Worm (Caenorhabditis elegans) whole organism, L3 larva: ENCODE data around the gene ser-2.

Experiments used
- R02D3.7 ChIP-seq: fragments of 150-350 bp; optimal IDR thresholded peaks from 2 replicates; lab custom pipeline; 2014; ENCODE audit warnings: missing biosample characterization, missing genetic modification characterization
- ZK546.5 ChIP-seq: sonication (generic microtip); optimal IDR thresholded peaks from 2 replicates; lab custom pipeline; 2017; ENCODE audit warnings: missing biosample characterization, missing genetic modification characterization
- aly-2 ChIP-seq: fragments of 150-350 bp; optimal IDR thresholded peaks from 2 replicates; lab custom pipeline; 2014; ENCODE audit warnings: missing biosample characterization, missing genetic modification characterization
- ama-1 ChIP-seq: fragments of 150-350 bp; optimal IDR thresholded peaks from 2 replicates; lab custom pipeline; 2018
- ceh-16 ChIP-seq: sonication (generic microtip); optimal IDR thresholded peaks from 2 replicates; lab custom pipeline; 2017; ENCODE audit warnings: missing biosample characterization, missing genetic modification characterization
- ceh-28 ChIP-seq: fragments of 150-350 bp; optimal IDR thresholded peaks from 2 replicates; lab custom pipeline; 2014; ENCODE audit warnings: missing biosample characterization, missing genetic modification reagents, missing genetic modification characterization
- ceh-82 ChIP-seq: fragments of 150-350 bp; optimal IDR thresholded peaks from 2 replicates; lab custom pipeline; 2014; ENCODE audit warnings: missing biosample characterization, missing genetic modification characterization
- ceh-9 ChIP-seq: sonication (generic microtip); optimal IDR thresholded peaks from 2 replicates; lab custom pipeline; 2018; ENCODE audit warnings: missing biosample characterization, missing genetic modification characterization
- daf-12 ChIP-seq: fragments of 150-350 bp; optimal IDR thresholded peaks from 2 replicates; lab custom pipeline; 2014; ENCODE audit warnings: missing biosample characterization, missing genetic modification reagents, missing genetic modification characterization
- egl-27 ChIP-seq: sonication (generic microtip); optimal IDR thresholded peaks from 4 replicates; lab custom pipeline; 2017; ENCODE audit warnings: missing biosample characterization, missing genetic modification reagents, missing genetic modification characterization
- egl-5 ChIP-seq: fragments of 150-350 bp; optimal IDR thresholded peaks from 2 replicates; lab custom pipeline; 2017; ENCODE audit warnings: missing biosample characterization, missing genetic modification reagents, missing genetic modification characterization, inconsistent platforms
- elt-1 ChIP-seq: fragments of 150-350 bp; optimal IDR thresholded peaks from 2 replicates; lab custom pipeline; 2014; ENCODE audit warnings: missing biosample characterization, missing genetic modification characterization
- elt-2 ChIP-seq: sonication (generic microtip); optimal IDR thresholded peaks from 2 replicates; lab custom pipeline; 2016; ENCODE audit warnings: missing genetic modification reagents, mild to moderate bottlenecking, missing genetic modification characterization, missing compliant biosample characterization
- elt-3 ChIP-seq, 3 experiments: fragments of 150-350 bp in 1 of 3; sonication (generic microtip) in 2 of 3; optimal IDR thresholded peaks; 2 replicates in 2 of 3; 4 replicates in 1 of 3; lab custom pipeline; 2014 to 2017; ENCODE audit warnings: missing biosample characterization in 3 of 3, missing genetic modification characterization in 3 of 3
- eor-1 ChIP-seq, 2 experiments: fragments of 150-350 bp; optimal IDR thresholded peaks; 2 replicates each; lab custom pipeline; 2014 to 2018; ENCODE audit warnings: missing biosample characterization in 2 of 2, missing genetic modification characterization in 2 of 2
- fkh-10 ChIP-seq: sonication (generic microtip); optimal IDR thresholded peaks from 2 replicates; lab custom pipeline; 2017; ENCODE audit warnings: missing biosample characterization, missing genetic modification reagents, missing genetic modification characterization
- fkh-2 ChIP-seq: fragments of 150-350 bp; optimal IDR thresholded peaks from 2 replicates; lab custom pipeline; 2014; ENCODE audit warnings: missing biosample characterization, missing genetic modification reagents, missing genetic modification characterization
- fos-1 ChIP-seq: fragments of 150-350 bp; optimal IDR thresholded peaks from 2 replicates; lab custom pipeline; 2014; ENCODE audit warnings: missing biosample characterization, missing genetic modification characterization
- hmg-11 ChIP-seq: sonication (generic microtip); optimal IDR thresholded peaks from 2 replicates; lab custom pipeline; 2016; ENCODE audit warnings: missing genetic modification characterization, missing compliant biosample characterization
- jun-1 ChIP-seq: fragments of 150-350 bp; optimal IDR thresholded peaks from 2 replicates; lab custom pipeline; 2014; ENCODE audit warnings: missing biosample characterization, missing genetic modification reagents, missing genetic modification characterization
- lin-15B ChIP-seq: fragments of 150-350 bp; optimal IDR thresholded peaks from 2 replicates; lab custom pipeline; 2014; ENCODE audit warnings: missing biosample characterization, missing genetic modification characterization
- lin-39 ChIP-seq: fragments of 150-350 bp; optimal IDR thresholded peaks from 2 replicates; lab custom pipeline; 2018; ENCODE audit warnings: missing biosample characterization, missing genetic modification reagents, missing genetic modification characterization
- lsy-12 ChIP-seq: sonication (generic microtip); optimal IDR thresholded peaks from 2 replicates; lab custom pipeline; 2016; ENCODE audit warnings: mild to moderate bottlenecking, missing genetic modification characterization, missing compliant biosample characterization
- mdl-1 ChIP-seq: fragments of 150-350 bp; optimal IDR thresholded peaks from 2 replicates; lab custom pipeline; 2014; ENCODE audit warnings: missing biosample characterization, missing genetic modification characterization
- mml-1 ChIP-seq: fragments of 150-350 bp; sonication (generic microtip); optimal IDR thresholded peaks from 3 replicates; lab custom pipeline; 2014; ENCODE audit warnings: missing biosample characterization, missing genetic modification characterization
- nfya-1 ChIP-seq: sonication (generic microtip); optimal IDR thresholded peaks from 2 replicates; lab custom pipeline; 2017; ENCODE audit warnings: missing genetic modification characterization, mild to moderate bottlenecking, missing compliant biosample characterization, antibody characterized with exemption, moderate library complexity; ENCODE audit not compliant: insufficient read depth
- nhr-11 ChIP-seq: fragments of 150-350 bp; optimal IDR thresholded peaks from 2 replicates; lab custom pipeline; 2014; ENCODE audit warnings: missing biosample characterization, missing genetic modification characterization
- nhr-12 ChIP-seq: fragments of 150-350 bp; optimal IDR thresholded peaks from 2 replicates; lab custom pipeline; 2014; ENCODE audit warnings: missing biosample characterization, missing genetic modification characterization
- nhr-23 ChIP-seq: fragments of 150-350 bp; optimal IDR thresholded peaks from 2 replicates; lab custom pipeline; 2014; ENCODE audit warnings: missing biosample characterization, missing genetic modification reagents, missing genetic modification characterization
- nhr-237 ChIP-seq: fragments of 150-350 bp; optimal IDR thresholded peaks from 2 replicates; lab custom pipeline; 2014; ENCODE audit warnings: missing biosample characterization, missing genetic modification characterization
- nhr-25 ChIP-seq: sonication (generic microtip); optimal IDR thresholded peaks from 2 replicates; lab custom pipeline; 2017; ENCODE audit warnings: missing biosample characterization, missing genetic modification characterization
- nhr-28 ChIP-seq: fragments of 150-350 bp; optimal IDR thresholded peaks from 2 replicates; lab custom pipeline; 2014; ENCODE audit warnings: missing biosample characterization, missing genetic modification characterization
- nhr-43 ChIP-seq: sonication (generic microtip); optimal IDR thresholded peaks from 2 replicates; lab custom pipeline; 2016; ENCODE audit warnings: mild to moderate bottlenecking, missing genetic modification characterization, missing compliant biosample characterization; ENCODE audit not compliant: poor library complexity, severe bottlenecking
- nhr-67 ChIP-seq: fragments of 150-350 bp; optimal IDR thresholded peaks from 2 replicates; lab custom pipeline; 2014; ENCODE audit warnings: missing biosample characterization, missing genetic modification characterization
- nhr-76 ChIP-seq: fragments of 150-350 bp; sonication (generic microtip); optimal IDR thresholded peaks from 5 replicates; lab custom pipeline; 2014; ENCODE audit warnings: missing biosample characterization, missing genetic modification characterization
- nhr-77 ChIP-seq: fragments of 150-350 bp; optimal IDR thresholded peaks from 2 replicates; lab custom pipeline; 2014; ENCODE audit warnings: missing biosample characterization, missing genetic modification characterization
- pha-4 ChIP-seq: fragments of 150-350 bp; optimal IDR thresholded peaks from 2 replicates; lab custom pipeline; 2014; ENCODE audit warnings: missing biosample characterization, missing genetic modification reagents, missing genetic modification characterization
- pqm-1 ChIP-seq: fragments of 150-350 bp; optimal IDR thresholded peaks from 2 replicates; lab custom pipeline; 2017; ENCODE audit warnings: missing biosample characterization, missing genetic modification characterization, inconsistent platforms
- sea-2 ChIP-seq: fragments of 150-350 bp; sonication (generic microtip); optimal IDR thresholded peaks from 4 replicates; lab custom pipeline; 2014; ENCODE audit warnings: missing biosample characterization, missing genetic modification reagents, missing genetic modification characterization
- skn-1 ChIP-seq: fragments of 150-350 bp; optimal IDR thresholded peaks from 2 replicates; lab custom pipeline; 2014; ENCODE audit warnings: missing biosample characterization, missing genetic modification characterization
- snpc-4 ChIP-seq: fragments of 150-350 bp; optimal IDR thresholded peaks from 2 replicates; lab custom pipeline; 2014; ENCODE audit warnings: missing biosample characterization, missing genetic modification characterization
- tbx-2 ChIP-seq: sonication (generic microtip); optimal IDR thresholded peaks from 2 replicates; lab custom pipeline; 2016; ENCODE audit warnings: mild to moderate bottlenecking, missing genetic modification characterization, missing compliant biosample characterization
- unc-39 ChIP-seq: sonication (generic microtip); optimal IDR thresholded peaks from 4 replicates; lab custom pipeline; 2017; ENCODE audit warnings: missing biosample characterization, missing genetic modification characterization
- unc-62 ChIP-seq: fragments of 150-350 bp; sonication (generic microtip); optimal IDR thresholded peaks from 4 replicates; lab custom pipeline; 2014; ENCODE audit warnings: missing biosample characterization, missing genetic modification reagents, missing genetic modification characterization
- zag-1 ChIP-seq: fragments of 150-350 bp; optimal IDR thresholded peaks from 2 replicates; lab custom pipeline; 2014; ENCODE audit warnings: missing biosample characterization, missing genetic modification characterization
- ztf-11 ChIP-seq: fragments of 150-350 bp; optimal IDR thresholded peaks from 2 replicates; lab custom pipeline; 2014; ENCODE audit warnings: missing biosample characterization, missing genetic modification characterization
- ztf-4 ChIP-seq: fragments of 150-350 bp; optimal IDR thresholded peaks from 2 replicates; lab custom pipeline; 2014; ENCODE audit warnings: missing biosample characterization, missing genetic modification characterization

ser-2 gene

ce11 chrX:15285554-15285953, 17.2 kb downstream of the ser-2 start:
- TF ChIP-seq lsy-12 (tag; lab: Kevin White, UChicago): peak; percentile 18
- no peak for TF ChIP-seq nhr-12 (tag; lab: Kevin White, UChicago)
- TF ChIP-seq snpc-4 (tag; lab: Kevin White, UChicago): peak; percentile 76
- TF ChIP-seq fkh-2: no peak

- TF ChIP-seq lin-15B (no peak), sea-2 (GFP tag; lab: Kevin White, UChicago) (no peak), nhr-25 (tag; lab: Kevin White, UChicago) (peak; percentile 93), ama-1 (lab: Kevin White, UChicago) (no peak), elt-2 (tag; lab: Kevin White, UChicago) (no peak), nhr-11 (tag; lab: Kevin White, UChicago) (no peak)
These were observed 19.0 kb downstream of the ser-2 start, which contains the start of gene jud-4 for ce11 chrX:15283740-15284139. Gene jud-4, plus strand, starts transcription at chrX:15284115.

DNA sequence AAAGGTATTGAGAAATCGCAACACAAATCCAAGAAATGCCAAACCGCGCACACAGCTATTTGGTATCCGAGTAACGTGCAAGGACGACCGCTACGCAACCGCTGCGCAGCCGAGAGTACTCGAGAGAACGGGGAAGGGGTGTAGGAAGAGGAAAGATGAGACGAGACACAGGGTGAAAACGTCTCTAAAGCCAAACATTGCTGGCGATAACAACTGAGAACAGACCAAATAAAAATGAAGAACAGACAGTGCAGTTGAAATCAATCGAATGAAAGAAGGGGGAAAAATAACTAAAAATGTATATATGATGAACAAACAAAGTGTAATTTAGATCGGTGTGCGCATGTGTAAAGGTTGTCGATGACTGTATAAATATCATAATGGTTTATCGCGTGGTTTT, 21.5 kb downstream of the ser-2 start:
- TF ChIP-seq aly-2 (no peak), nhr-43 (tag; lab: Kevin White, UChicago) (no peak), lin-39 (tag; lab: Kevin White, UChicago) (peak; percentile 88), hmg-11 (peak; percentile 30), fos-1 (tag; lab: Kevin White, UChicago) (no peak), elt-2 (tag; lab: Kevin White, UChicago) (peak; percentile 33), pqm-1 (peak; percentile 23), daf-12 (tag; lab: Kevin White, UChicago) (no peak), nhr-237 (tag; lab: Kevin White, UChicago) (no peak), ceh-28 (tag; lab: Kevin White, UChicago) (no peak), elt-3 (tag; optimal IDR thresholded peaks at IDR 0.05; lab: Kevin White, UChicago) (no peak), fkh-2 (no peak), nfya-1 (tag; lab: Kevin White, UChicago) (peak; percentile 45), mml-1 (tag; lab: Kevin White, UChicago) (no peak), eor-1 (tag; optimal IDR thresholded peaks at IDR 0.05; lab: Kevin White, UChicago) (no peak), lin-15B (no peak), ZK546.5 (no peak), R02D3.7 (no peak), unc-39 (no peak), ceh-16 (tag; lab: Kevin White, UChicago) (no peak), lsy-12 (tag; lab: Kevin White, UChicago) (no peak), mdl-1 (tag; lab: Kevin White, UChicago) (no peak), skn-1 (no peak), unc-62 (GFP tag; lab: Kevin White, UChicago) (no peak), tbx-2 (tag; lab: Kevin White, UChicago) (no peak), nhr-11 (tag; lab: Kevin White, UChicago) (no peak), sea-2 (GFP tag; lab: Kevin White, UChicago) (no peak), ama-1 (lab: Kevin White, UChicago) (no peak), jun-1 (tag; lab: Kevin White, UChicago) (no peak), elt-1 (tag; lab: Kevin White, UChicago) (no peak), ceh-9 (tag; lab: Kevin White, UChicago) (no peak), pha-4 (tag; lab: Kevin White, UChicago) (peak; percentile 79), snpc-4 (tag; lab: Kevin White, UChicago) (no peak), nhr-77 (tag; lab: Kevin White, UChicago) (no peak), egl-27 (peak; percentile 4), nhr-23 (tag; lab: Kevin White, UChicago) (peak; percentile 63), nhr-25 (tag; lab: Kevin White, UChicago) (peak; percentile 60), nhr-76 (no peak), fkh-10 (GFP tag; lab: Kevin White, UChicago) (no peak), egl-5 (peak; percentile 24), zag-1 (tag; lab: Kevin White, UChicago) (no peak), ztf-11 (tag; lab: Kevin White, UChicago) (no peak), ceh-82 (no peak), nhr-67 (tag; lab: Kevin White, UChicago) (no peak), ztf-4 (tag; lab: Kevin White, UChicago) (no peak), nhr-28 (tag; lab: Kevin White, UChicago) (no peak), nhr-12 (tag; lab: Kevin White, UChicago) (no peak)
